Worm (Caenorhabditis elegans) whole organism, midembryonic: Measurements from ENCODE around the gene ins-21.

Source experiments
- T22C8.4 ChIP-seq: fragments of 200-800 bp; sonication (Bioruptor generic); IDR thresholded peaks from 2 replicates; pipeline ENCODE4 v1.3.6; 2022; ENCODE audit warnings: missing genetic modification characterization, missing compliant biosample characterization
- flt-1 ChIP-seq: fragments of 200-800 bp; sonication (Bioruptor generic); IDR thresholded peaks from 2 replicates; pipeline ENCODE4 v1.3.6; 2022; ENCODE audit warnings: missing genetic modification characterization, missing compliant biosample characterization
- ref-1 ChIP-seq: fragments of 200-800 bp; sonication (Bioruptor generic); conservative IDR thresholded peaks from 2 replicates; pipeline ENCODE4 v1.3.6; 2022; ENCODE audit warnings: missing genetic modification reagents, missing genetic modification characterization, missing compliant biosample characterization
- tab-1 ChIP-seq: fragments of 200-800 bp; sonication (Bioruptor generic); IDR thresholded peaks from 2 replicates; pipeline ENCODE4 v1.3.6; 2022; ENCODE audit warnings: missing genetic modification characterization, missing compliant biosample characterization

DNA sequence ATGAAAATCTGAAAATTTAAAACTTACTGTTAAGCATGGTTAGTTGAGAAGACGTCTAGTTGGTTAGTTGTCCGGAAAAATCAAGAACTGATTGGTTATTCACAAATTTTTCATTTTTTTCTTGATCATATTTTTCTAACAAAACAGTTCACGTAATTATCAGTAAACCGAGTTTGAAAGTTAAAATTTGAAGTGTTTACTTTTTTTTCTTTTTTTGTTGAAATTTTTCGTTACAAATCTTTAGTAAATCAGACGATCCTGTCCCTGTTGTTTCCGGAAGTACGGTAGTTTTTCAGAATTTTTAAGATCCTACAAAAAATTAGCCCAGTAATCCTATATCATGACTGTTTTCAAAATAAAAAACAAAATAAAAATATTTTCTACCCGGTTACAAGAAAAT lies 23.1 kb upstream of the ins-21 start, which contains the start of gene C05B5.2:
- no peak for TF ChIP-seq T22C8.4 (GFP tag; lab: Robert Waterston, UW)
- no peak for TF ChIP-seq flt-1 (GFP tag; lab: Robert Waterston, UW)
- TF ChIP-seq ref-1: no peak
- no peak for TF ChIP-seq tab-1
